Worm (Caenorhabditis elegans) whole organism, late embryonic: ENCODE results near the gene hot-4.

Experiments used
- C08G9.2 ChIP-seq: sonication (generic microtip); optimal IDR thresholded peaks from 2 replicates; lab custom pipeline; 2016; ENCODE audit warnings: mild to moderate bottlenecking, missing genetic modification characterization, moderate library complexity, missing compliant biosample characterization
- T23F11.4 ChIP-seq: fragments of 200-800 bp; sonication (Bioruptor generic); optimal IDR thresholded peaks from 2 replicates; lab custom pipeline; 2018; ENCODE audit warnings: mild to moderate bottlenecking, missing genetic modification characterization, missing compliant biosample characterization
- ceh-9 ChIP-seq: sonication (generic microtip); optimal IDR thresholded peaks from 2 replicates; lab custom pipeline; 2016; ENCODE audit warnings: mild to moderate bottlenecking, missing genetic modification characterization, inconsistent platforms, missing compliant biosample characterization
- pha-2 ChIP-seq: sonication (generic microtip); optimal IDR thresholded peaks from 2 replicates; lab custom pipeline; 2017; ENCODE audit warnings: mild to moderate bottlenecking, missing genetic modification characterization, missing compliant biosample characterization
- tbx-7 ChIP-seq: sonication (generic microtip); optimal IDR thresholded peaks from 2 replicates; lab custom pipeline; 2016; ENCODE audit warnings: missing genotype, missing genetic modification characterization, missing compliant biosample characterization

ce11 chrIII:6264447-6264846, 47.2 kb downstream of the hot-4 start, which contains the start of gene srg-5:
- TF ChIP-seq ceh-9 (no peak), tbx-7 (no peak), C08G9.2 (tag; lab: Kevin White, UChicago) (no peak), T23F11.4 (GFP tag; lab: Kevin White, UChicago) (no peak), pha-2 (no peak)
